Worm (Caenorhabditis elegans) whole organism, L1 larva: ENCODE data around the gene twk-32.

Experiments
- efl-1 ChIP-seq, 4 experiments: fragments of 150-350 bp; optimal IDR thresholded peaks in 3 of 4; peaks in 1 of 4; 1 replicate in 1 of 4; 2 replicates in 3 of 4; lab custom pipeline; 2014; ENCODE audit warnings: missing biosample characterization in 2 of 4, missing genetic modification characterization in 2 of 4, missing genetic modification reagents in 2 of 4
- unc-62 ChIP-seq: fragments of 150-350 bp; optimal IDR thresholded peaks from 2 replicates; lab custom pipeline; 2014; ENCODE audit warnings: missing biosample characterization, missing genetic modification reagents, missing genetic modification characterization
- zag-1 ChIP-seq: fragments of 150-350 bp; optimal IDR thresholded peaks from 2 replicates; lab custom pipeline; 2014; ENCODE audit warnings: missing biosample characterization, missing genetic modification characterization

ce11 chrV:13768388-13768787 lies 28.1 kb upstream of the twk-32 start, which contains the start of gene F20G2.3:
- TF ChIP-seq unc-62 (GFP tag; lab: Kevin White, UChicago) (no peak), zag-1 (no peak), efl-1 (optimal IDR thresholded peaks at IDR 0.05; lab: Kevin White, UChicago) (no peak), efl-1 (GFP tag; optimal IDR thresholded peaks at IDR 0.05 in 1 of 2; lab: Kevin White, UChicago) (no peak)
